Fruit fly (Drosophila melanogaster) whole organism, embryonic: ENCODE measurements around the gene CG15382.

Experiments used
- Adf1 ChIP-seq: fragments of 200-800 bp; sonication (Bioruptor generic); IDR thresholded peaks from 2 replicates; pipeline ENCODE4 v1.3.6; 2022; ENCODE audit warnings: missing biosample characterization, missing genetic modification characterization
- Asciz ChIP-seq: fragments of 200-800 bp; sonication (Bioruptor generic); optimal IDR thresholded peaks from 2 replicates; lab custom pipeline; 2017; ENCODE audit warnings: missing biosample characterization, mild to moderate bottlenecking, missing genetic modification characterization, missing genetic modification reagents
- Blimp-1 ChIP-seq: fragments of 200-800 bp; sonication (Bioruptor generic); optimal IDR thresholded peaks from 3 replicates; lab custom pipeline; 2018; ENCODE audit warnings: missing biosample characterization, missing genetic modification characterization, mild to moderate bottlenecking, moderate library complexity, missing genetic modification reagents
- CG10565 ChIP-seq: fragments of 200-800 bp; sonication (Bioruptor generic); optimal IDR thresholded peaks from 3 replicates; lab custom pipeline; 2016; ENCODE audit warnings: missing biosample characterization, mild to moderate bottlenecking, missing genetic modification characterization
- CG10654 ChIP-seq: fragments of 200-800 bp; sonication (Bioruptor generic); optimal IDR thresholded peaks from 2 replicates; lab custom pipeline; 2016; ENCODE audit warnings: missing biosample characterization, missing genetic modification characterization
- CG12299 ChIP-seq: fragments of 200-800 bp; sonication (Bioruptor generic); optimal IDR thresholded peaks from 2 replicates; lab custom pipeline; 2018; ENCODE audit warnings: missing biosample characterization, mild to moderate bottlenecking, missing genetic modification characterization
- CG14014 ChIP-seq: fragments of 200-800 bp; sonication (Bioruptor generic); IDR thresholded peaks from 2 replicates; pipeline ENCODE4 v1.3.6; 2022; ENCODE audit warnings: missing biosample characterization, missing genetic modification characterization
- CG14965 ChIP-seq: fragments of 200-800 bp; sonication (Bioruptor generic); optimal IDR thresholded peaks from 2 replicates; lab custom pipeline; 2016; ENCODE audit warnings: missing biosample characterization, missing genetic modification characterization, borderline replicate concordance
- CG17186 ChIP-seq: fragments of 200-800 bp; sonication (Bioruptor generic); optimal IDR thresholded peaks from 3 replicates; lab custom pipeline; 2017; ENCODE audit warnings: missing biosample characterization, missing genetic modification reagents, missing genetic modification characterization
- CG17361 ChIP-seq: fragments of 200-800 bp; sonication (Bioruptor generic); IDR thresholded peaks from 3 replicates; pipeline ENCODE4 v1.3.6; 2022; ENCODE audit warnings: missing biosample characterization, missing genetic modification characterization
- CG17385 ChIP-seq: fragments of 200-800 bp; sonication (Bioruptor generic); optimal IDR thresholded peaks from 3 replicates; lab custom pipeline; 2018; ENCODE audit warnings: missing biosample characterization, mild to moderate bottlenecking, missing genetic modification characterization
- CG18476 ChIP-seq: fragments of 200-800 bp; sonication (Bioruptor generic); optimal IDR thresholded peaks from 2 replicates; lab custom pipeline; 2016; ENCODE audit warnings: missing biosample characterization, mild to moderate bottlenecking, missing genetic modification characterization
- CG2712 ChIP-seq: fragments of 200-800 bp; optimal IDR thresholded peaks from 3 replicates; lab custom pipeline; 2019; ENCODE audit warnings: missing biosample characterization, mild to moderate bottlenecking, missing genetic modification characterization, moderate library complexity
- CG30020 ChIP-seq: fragments of 200-800 bp; optimal IDR thresholded peaks from 2 replicates; lab custom pipeline; 2019; ENCODE audit warnings: missing biosample characterization, mild to moderate bottlenecking, missing genetic modification characterization, moderate library complexity
- CG33213 ChIP-seq: fragments of 200-800 bp; sonication (Bioruptor generic); optimal IDR thresholded peaks from 3 replicates; lab custom pipeline; 2016; ENCODE audit warnings: missing biosample characterization, missing genetic modification characterization
- CG4424 ChIP-seq: fragments of 200-800 bp; sonication (Bioruptor generic); optimal IDR thresholded peaks from 3 replicates; lab custom pipeline; 2016; ENCODE audit warnings: missing biosample characterization, missing genetic modification characterization
- CG4820 ChIP-seq: fragments of 200-800 bp; sonication (Bioruptor generic); optimal IDR thresholded peaks from 3 replicates; lab custom pipeline; 2016; ENCODE audit warnings: missing biosample characterization, missing genetic modification characterization
- CG6254 ChIP-seq: fragments of 200-800 bp; sonication (Bioruptor generic); optimal IDR thresholded peaks from 3 replicates; lab custom pipeline; 2017; ENCODE audit warnings: mild to moderate bottlenecking, missing biosample characterization, missing genetic modification reagents, missing genetic modification characterization
- CG7987 ChIP-seq: fragments of 200-800 bp; sonication (Bioruptor generic); optimal IDR thresholded peaks from 2 replicates; lab custom pipeline; 2018; ENCODE audit warnings: missing biosample characterization, mild to moderate bottlenecking, missing genetic modification characterization, moderate library complexity
- CG8290 ChIP-seq, 3 experiments: fragments of 200-800 bp; sonication (Bioruptor generic); optimal IDR thresholded peaks; 2 replicates each; lab custom pipeline; 2016 to 2019; ENCODE audit warnings: missing biosample characterization in 3 of 3, missing genetic modification characterization in 3 of 3, mild to moderate bottlenecking in 2 of 3, moderate library complexity in 1 of 3
- CG9817 ChIP-seq: fragments of 200-800 bp; sonication (Bioruptor generic); optimal IDR thresholded peaks from 2 replicates; lab custom pipeline; 2018; ENCODE audit warnings: missing biosample characterization, mild to moderate bottlenecking, missing genetic modification characterization, moderate library complexity
- CkIIα-i1 ChIP-seq: fragments of 200-800 bp; sonication (Bioruptor generic); IDR thresholded peaks from 2 replicates; pipeline ENCODE4 v1.3.6; 2022; ENCODE audit warnings: missing biosample characterization, missing genetic modification characterization
- Dad ChIP-seq: fragments of 200-800 bp; sonication (Bioruptor generic); optimal IDR thresholded peaks from 3 replicates; lab custom pipeline; 2016; ENCODE audit warnings: missing biosample characterization, missing genetic modification characterization
- Dip3 ChIP-seq: fragments of 200-800 bp; sonication (Bioruptor generic); optimal IDR thresholded peaks from 3 replicates; lab custom pipeline; 2016; ENCODE audit warnings: missing biosample characterization, missing genetic modification characterization
- Eip74EF ChIP-seq, 2 experiments: fragments of 200-800 bp in 1 of 2; fragments of >200 bp in 1 of 2; sonication (Bioruptor generic) in 1 of 2; optimal IDR thresholded peaks; 2 replicates each; lab custom pipeline; 2017 to 2019; ENCODE audit warnings: missing biosample characterization in 2 of 2, missing genetic modification characterization in 2 of 2, mild to moderate bottlenecking in 1 of 2, moderate library complexity in 1 of 2
- HmgD ChIP-seq: fragments of 200-800 bp; sonication (Bioruptor generic); optimal IDR thresholded peaks from 3 replicates; lab custom pipeline; 2016; ENCODE audit warnings: missing biosample characterization, missing genetic modification characterization
- MTF-1 ChIP-seq: fragments of 200-800 bp; sonication (Bioruptor generic); optimal IDR thresholded peaks from 2 replicates; lab custom pipeline; 2018; ENCODE audit warnings: missing biosample characterization, mild to moderate bottlenecking, missing genetic modification characterization, borderline replicate concordance
- Max ChIP-seq: fragments of 200-800 bp; sonication (Bioruptor generic); optimal IDR thresholded peaks from 2 replicates; lab custom pipeline; 2016; ENCODE audit warnings: missing biosample characterization, mild to moderate bottlenecking, missing genetic modification characterization
- NC2α ChIP-seq: fragments of 200-800 bp; sonication (Bioruptor generic); optimal IDR thresholded peaks from 2 replicates; lab custom pipeline; 2016; ENCODE audit warnings: missing biosample characterization, missing genetic modification characterization
- Neu2 ChIP-seq: fragments of 200-800 bp; sonication (Bioruptor generic); optimal IDR thresholded peaks from 3 replicates; lab custom pipeline; 2016; ENCODE audit warnings: missing biosample characterization, missing genetic modification characterization, borderline replicate concordance
- NfI ChIP-seq: fragments of 200-800 bp; sonication (Bioruptor generic); optimal IDR thresholded peaks from 3 replicates; lab custom pipeline; 2018; ENCODE audit warnings: missing biosample characterization, mild to moderate bottlenecking, missing genetic modification characterization, moderate library complexity
- Opbp ChIP-seq: fragments of 200-800 bp; sonication (Bioruptor generic); IDR thresholded peaks from 3 replicates; pipeline ENCODE4 v1.3.6; 2022; ENCODE audit warnings: missing biosample characterization, missing genetic modification characterization; ENCODE audit not compliant: partially characterized antibody
- TFAM ChIP-seq: fragments of 200-800 bp; sonication (Bioruptor generic); optimal IDR thresholded peaks from 2 replicates; lab custom pipeline; 2017; ENCODE audit warnings: missing biosample characterization, missing genetic modification characterization, inconsistent platforms
- Vsx1 ChIP-seq: fragments of 200-800 bp; sonication (Bioruptor generic); optimal IDR thresholded peaks from 2 replicates; lab custom pipeline; 2017; ENCODE audit warnings: missing biosample characterization, mild to moderate bottlenecking, missing genetic modification characterization, missing genetic modification reagents
- ap ChIP-seq: fragments of 200-800 bp; sonication (Bioruptor generic); IDR thresholded peaks from 2 replicates; pipeline ENCODE4 v1.3.6; 2022; ENCODE audit warnings: missing biosample characterization, missing genetic modification characterization
- ase ChIP-seq: fragments of 200-800 bp; sonication (Bioruptor generic); IDR thresholded peaks from 3 replicates; pipeline ENCODE4 v1.3.6; 2022; ENCODE audit warnings: missing biosample characterization, missing genetic modification characterization
- caup ChIP-seq: fragments of 200-800 bp; sonication (Bioruptor generic); optimal IDR thresholded peaks from 3 replicates; lab custom pipeline; 2017; ENCODE audit warnings: missing biosample characterization, mild to moderate bottlenecking, missing genetic modification characterization, moderate library complexity; ENCODE audit not compliant: severe bottlenecking
- chn ChIP-seq: fragments of 200-800 bp; sonication (Bioruptor generic); optimal IDR thresholded peaks from 2 replicates; lab custom pipeline; 2016; ENCODE audit warnings: missing biosample characterization, missing genetic modification characterization
- ci ChIP-seq: fragments of 200-800 bp; sonication (Bioruptor generic); IDR thresholded peaks from 3 replicates; pipeline ENCODE4 v1.3.6; 2022; ENCODE audit warnings: missing biosample characterization, missing genetic modification characterization
- croc ChIP-seq: fragments of 200-800 bp; sonication (Bioruptor generic); conservative IDR thresholded peaks from 3 replicates; pipeline ENCODE4 v1.3.6; 2022; ENCODE audit warnings: missing biosample characterization, missing genetic modification characterization
- exex ChIP-seq: fragments of 200-800 bp; sonication (Bioruptor generic); optimal IDR thresholded peaks from 4 replicates; lab custom pipeline; 2018; ENCODE audit warnings: missing biosample characterization, mild to moderate bottlenecking, missing genetic modification characterization, moderate library complexity
- eyg ChIP-seq: fragments of 200-800 bp; sonication (Bioruptor generic); optimal IDR thresholded peaks from 3 replicates; lab custom pipeline; 2016; ENCODE audit warnings: missing biosample characterization, missing genetic modification characterization
- ind ChIP-seq: fragments of 200-800 bp; sonication (Bioruptor generic); optimal IDR thresholded peaks from 3 replicates; lab custom pipeline; 2016; ENCODE audit warnings: missing biosample characterization, missing genetic modification characterization
- nerfin-2 ChIP-seq: fragments of 200-800 bp; sonication (Bioruptor generic); IDR thresholded peaks from 2 replicates; pipeline ENCODE4 v1.3.6; 2022; ENCODE audit warnings: missing biosample characterization, missing genetic modification characterization; ENCODE audit not compliant: partially characterized antibody
- pfk ChIP-seq: fragments of 200-800 bp; sonication (Bioruptor generic); optimal IDR thresholded peaks from 2 replicates; lab custom pipeline; 2018; ENCODE audit warnings: missing biosample characterization, mild to moderate bottlenecking, missing genetic modification characterization, moderate library complexity
- pros ChIP-seq: fragments of 200-800 bp; sonication (Bioruptor generic); optimal IDR thresholded peaks from 3 replicates; lab custom pipeline; 2019; ENCODE audit warnings: missing biosample characterization, mild to moderate bottlenecking, missing genetic modification characterization, moderate library complexity
- tin ChIP-seq: fragments of 200-800 bp; sonication (Bioruptor generic); optimal IDR thresholded peaks from 3 replicates; lab custom pipeline; 2016; ENCODE audit warnings: missing biosample characterization, missing genetic modification characterization
- ttk ChIP-seq: fragments of 200-800 bp; sonication (Bioruptor generic); IDR thresholded peaks from 2 replicates; pipeline ENCODE4 v2.1.2; 2022; ENCODE audit warnings: missing biosample characterization, missing genetic modification characterization
- tup ChIP-seq: fragments of 200-800 bp; sonication (Bioruptor generic); optimal IDR thresholded peaks from 2 replicates; lab custom pipeline; 2016; ENCODE audit warnings: missing biosample characterization, mild to moderate bottlenecking, missing genetic modification characterization, moderate library complexity

Gene CG15382

dm6 chr2L:2180120-2180539 is 24.6 kb downstream of the CG15382 start (continued):
- TF ChIP-seq CG10565 (GFP tag; lab: Kevin White, UChicago) (peak; percentile 42), nerfin-2 (GFP tag; lab: Robert Waterston, UW) (no peak), ci (GFP tag; lab: Robert Waterston, UW) (peak; percentile 97), ind (GFP tag; lab: Kevin White, UChicago) (peak; percentile 83), Max (GFP tag; lab: Kevin White, UChicago) (peak; percentile 82), CG12299 (tag; lab: Kevin White, UChicago) (peak; percentile 81), eyg (peak; percentile 67), NC2α (peak; percentile 50), CG33213 (peak; percentile 63), CG17186 (peak; percentile 74), CG4820 (peak; percentile 89), CG17385 (GFP tag; lab: Kevin White, UChicago) (peak; percentile 86), CG4424 (GFP tag; lab: Kevin White, UChicago) (peak; percentile 88), Dip3 (GFP tag; lab: Kevin White, UChicago) (peak; percentile 66), CG6254 (GFP tag; lab: Kevin White, UChicago) (peak; percentile 84), ase (peak; percentile 90), Dad (peak; percentile 85), CG10654 (GFP tag; lab: Kevin White, UChicago) (peak; percentile 83), pfk (no peak), CG17361 (GFP tag; lab: Robert Waterston, UW) (peak; percentile 81), chn (peak; percentile 79), pros (GFP tag; lab: Kevin White, UChicago) (no peak), CG2712 (tag; lab: Kevin White, UChicago) (peak; percentile 96), Neu2 (no peak), Blimp-1 (peak; percentile 94), Adf1 (peak; percentile 48), CG30020 (tag; lab: Kevin White, UChicago) (peak; percentile 47), Eip74EF (GFP tag; optimal IDR thresholded peaks at IDR 0.05; lab: Kevin White, UChicago) (peak in 1 of 2 experiments; percentile 92), CG7987 (GFP tag; lab: Kevin White, UChicago) (peak; percentile 53), MTF-1 (GFP tag; lab: Kevin White, UChicago) (peak; percentile 84), NfI (GFP tag; lab: Kevin White, UChicago) (peak; percentile 79), Vsx1 (peak; percentile 80), CG9817 (tag; lab: Kevin White, UChicago) (peak; percentile 81), ttk (GFP tag; lab: Robert Waterston, UW) (peak; percentile 91), tup (GFP tag; lab: Kevin White, UChicago) (peak; percentile 68), ap (GFP tag; lab: Robert Waterston, UW) (peak; percentile 91), CG14965 (GFP tag; lab: Kevin White, UChicago) (peak; percentile 21), CG14014 (GFP tag; lab: Robert Waterston, UW) (peak; percentile 87), CG8290 (GFP tag; optimal IDR thresholded peaks at IDR 0.05; lab: Kevin White, UChicago) (peak; percentile 73), CG8290 (tag; optimal IDR thresholded peaks at IDR 0.05; lab: Kevin White, UChicago) (peak; percentile 26 to 81), exex (tag; lab: Kevin White, UChicago) (peak; percentile 52), HmgD (GFP tag; lab: Kevin White, UChicago) (no peak), caup (GFP tag; lab: Kevin White, UChicago) (peak; percentile 80), Opbp (GFP tag; lab: Robert Waterston, UW) (no peak), TFAM (GFP tag; lab: Kevin White, UChicago) (peak; percentile 75), tin (GFP tag; lab: Kevin White, UChicago) (peak; percentile 91), croc (GFP tag; lab: Robert Waterston, UW) (peak; percentile 88), CG18476 (GFP tag; lab: Kevin White, UChicago) (peak; percentile 85), Asciz (GFP tag; lab: Kevin White, UChicago) (peak; percentile 92), CkIIα-i1 (GFP tag; lab: Robert Waterston, UW) (peak; percentile 62)
